Worm (Caenorhabditis elegans): ENCODE results near the gene srh-89.

The srh-89 gene

ce11 chrV:7436509-7436908 is 28.1 kb downstream of the srh-89 start:
- TF ChIP-seq aha-1 (tag) (peak; percentile 90), mxl-3 (GFP tag; optimal IDR thresholded peaks at IDR 0.05) (no peak)

- TF ChIP-seq skn-1 (tag; optimal IDR thresholded peaks at IDR 0.05) (no peak), ZK546.5 (tag; optimal IDR thresholded peaks at IDR 0.05) (no peak), duxl-1 (tag; optimal IDR thresholded peaks at IDR 0.05; ENCODE audit: poor library complexity) (no peak), sdz-12 (GFP tag; optimal IDR thresholded peaks at IDR 0.05) (no peak), zfp-3 (GFP tag; conservative IDR thresholded peaks at IDR 0.05) (0 out of 2 replicates have a peak, but pooled peaks have one; percentile 22), F26F4.8 (GFP tag; conservative IDR thresholded peaks at IDR 0.05) (no peak), spr-1 (tag; optimal IDR thresholded peaks at IDR 0.05) (no peak), mdl-1 (tag; optimal IDR thresholded peaks at IDR 0.05) (peak in 1 of 2 experiments; percentile 3), unc-62 (GFP tag; optimal IDR thresholded peaks at IDR 0.05 in 1 of 2) (no peak), unc-62 (tag; optimal IDR thresholded peaks at IDR 0.05) (no peak), nhr-28 (tag; optimal IDR thresholded peaks at IDR 0.05) (peak; percentile 55), ceh-28 (tag; optimal IDR thresholded peaks at IDR 0.05) (no peak), mep-1 (tag; optimal IDR thresholded peaks at IDR 0.05) (no peak), tra-1 (GFP tag; IDR thresholded peaks at IDR 0.05) (no peak), hlh-30 (tag; optimal IDR thresholded peaks at IDR 0.05; ENCODE audit: insufficient read depth) (peak; percentile 33), zip-11 (GFP tag; IDR thresholded peaks at IDR 0.05) (no peak), cey-2 (tag; optimal IDR thresholded peaks at IDR 0.05; ENCODE audit: borderline replicate concordance, insufficient read depth) (no peak), dpl-1 (GFP tag; optimal IDR thresholded peaks at IDR 0.05) (no peak), Y105C5A.15 (GFP tag; IDR thresholded peaks at IDR 0.05) (no peak), aha-1 (tag) (peak; percentile 97), hlh-11 (tag; optimal IDR thresholded peaks at IDR 0.05) (no peak), snpc-4 (tag; optimal IDR thresholded peaks at IDR 0.05) (no peak), lin-15B (tag; optimal IDR thresholded peaks at IDR 0.05) (no peak), madf-9 (GFP tag; conservative IDR thresholded peaks at IDR 0.05) (no peak), tag-97 (GFP tag; IDR thresholded peaks at IDR 0.05) (no peak), gei-8 (GFP tag; optimal IDR thresholded peaks at IDR 0.05) (no peak), ceh-44 (GFP tag; IDR thresholded peaks at IDR 0.05) (no peak), Y48G9A.11 (GFP tag; IDR thresholded peaks at IDR 0.05) (no peak), F37D6.2 (tag; optimal IDR thresholded peaks at IDR 0.05) (no peak), daf-16 (GFP tag; optimal IDR thresholded peaks at IDR 0.05) (no peak), daf-16 (tag; optimal IDR thresholded peaks at IDR 0.05) (no peak), nhr-25 (tag; optimal IDR thresholded peaks at IDR 0.05; ENCODE audit: borderline replicate concordance, insufficient read depth) (no peak), ces-1 (GFP tag; optimal IDR thresholded peaks at IDR 0.05) (no peak), egl-27 (tag; optimal IDR thresholded peaks at IDR 0.05) (no peak), ceh-32 (tag; optimal IDR thresholded peaks at IDR 0.05; ENCODE audit: poor library complexity) (no peak), dmd-6 (GFP tag; IDR thresholded peaks at IDR 0.05) (no peak), nhr-42 (GFP tag; IDR thresholded peaks at IDR 0.05) (no peak), lin-29 (GFP tag; IDR thresholded peaks at IDR 0.05) (no peak), hif-1 (tag; optimal IDR thresholded peaks at IDR 0.05) (peak in 1 of 2 experiments; percentile 41), dmd-8 (GFP tag; IDR thresholded peaks at IDR 0.05) (no peak), hmg-1.1 (GFP tag; IDR thresholded peaks at IDR 0.05) (0 out of 2 replicates have a peak, but pooled peaks have one; percentile 28), ceh-62 (tag; optimal IDR thresholded peaks at IDR 0.05) (no peak), pqm-1 (tag; optimal IDR thresholded peaks at IDR 0.05) (no peak), lin-39 (tag; optimal IDR thresholded peaks at IDR 0.05) (no peak), snpc-1.2 (GFP tag; IDR thresholded peaks at IDR 0.05) (no peak), dve-1 (tag; optimal IDR thresholded peaks at IDR 0.05; ENCODE audit: insufficient read depth) (peak; percentile 15)
Measured at ce11 chrV:7435376-7436204, 29.0 kb downstream of the srh-89 start, which contains the start of the genes ddo-2 and F25E5.8. TSS of gene ddo-2 (minus strand) at chrV:7435705. TSS of gene F25E5.8 (plus strand) at chrV:7435930.
